Fruit fly (Drosophila melanogaster): Measurements from ENCODE around the gene CG6144.

CG6144 gene

dm6 chr2L:10499608-10500007 lies 11.1 kb downstream of the CG6144 start (continued):
- TF ChIP-seq unpg (GFP tag; optimal IDR thresholded peaks at IDR 0.05) (no peak), gsb-n (tag; optimal IDR thresholded peaks at IDR 0.05) (no peak), insv (GFP tag; optimal IDR thresholded peaks at IDR 0.05) (no peak), CG10543 (GFP tag; optimal IDR thresholded peaks at IDR 0.05) (peak; percentile 44), gsb (GFP tag; IDR thresholded peaks at IDR 0.05) (no peak), crp (GFP tag; optimal IDR thresholded peaks at IDR 0.05) (no peak), lov (optimal IDR thresholded peaks at IDR 0.05) (no peak), lov (GFP tag; IDR thresholded peaks at IDR 0.05) (no peak), CG1602 (GFP tag; optimal IDR thresholded peaks at IDR 0.05) (no peak), CG18262 (tag; optimal IDR thresholded peaks at IDR 0.05) (no peak)

dm6 chr2L:10500309-10500974 lies 11.9 kb downstream of the CG6144 start:
- no peak for TF ChIP-seq bbx (GFP tag; IDR thresholded peaks at IDR 0.05; ENCODE audit: partially characterized antibody)
- no peak for TF ChIP-seq CG14860 (GFP tag; IDR thresholded peaks at IDR 0.05; ENCODE audit: partially characterized antibody)
- peak in 1 of 2 experiments; percentile 23 for TF ChIP-seq Pdp1 (GFP tag; optimal IDR thresholded peaks at IDR 0.05)
- TF ChIP-seq sd (tag; optimal IDR thresholded peaks at IDR 0.05): peak; percentile 54
- TF ChIP-seq Doc3 (GFP tag; IDR thresholded peaks at IDR 0.05; ENCODE audit: partially characterized antibody): no peak
- no peak for TF ChIP-seq CG8089 (GFP tag; optimal IDR thresholded peaks at IDR 0.05)
- no peak for TF ChIP-seq ato (GFP tag; IDR thresholded peaks at IDR 0.05; ENCODE audit: partially characterized antibody)
- TF ChIP-seq onecut (GFP tag; IDR thresholded peaks at IDR 0.05): peak; percentile 40; the same call in 1 of the 2 replicates
- peak in 1 of 2 experiments; percentile 33 for TF ChIP-seq eve (GFP tag; optimal IDR thresholded peaks at IDR 0.05)
- peak; percentile 7 for TF ChIP-seq BtbVII (GFP tag; optimal IDR thresholded peaks at IDR 0.05)

- no peak for TF ChIP-seq vnd (GFP tag; IDR thresholded peaks at IDR 0.05; ENCODE audit: partially characterized antibody)
- TF ChIP-seq unpg (GFP tag; optimal IDR thresholded peaks at IDR 0.05): no peak
- TF ChIP-seq Pdp1 (GFP tag; optimal IDR thresholded peaks at IDR 0.05): peak in 1 of 2 experiments; percentile 94
- TF ChIP-seq eyg (GFP tag; optimal IDR thresholded peaks at IDR 0.05): no peak
- peak; percentile 58 for TF ChIP-seq Med (GFP tag)
- peak; percentile 24 for TF ChIP-seq mirr (GFP tag; optimal IDR thresholded peaks at IDR 0.05)
- 0 out of 4 replicates have a peak, but pooled peaks have one; percentile 78 for TF ChIP-seq chinmo (GFP tag; IDR thresholded peaks at IDR 0.05; ENCODE audit: partially characterized antibody)
- TF ChIP-seq bsh (GFP tag; optimal IDR thresholded peaks at IDR 0.05): no peak
- TF ChIP-seq Mes4 (GFP tag; optimal IDR thresholded peaks at IDR 0.05): no peak
- peak; percentile 12 for TF ChIP-seq CG34376 (GFP tag; optimal IDR thresholded peaks at IDR 0.05)
- no peak for TF ChIP-seq CG4854 (GFP tag; optimal IDR thresholded peaks at IDR 0.05)
- TF ChIP-seq CG14710 (tag; optimal IDR thresholded peaks at IDR 0.05): no peak
- peak; percentile 16; the same call in 1 of the 3 replicates for TF ChIP-seq so (GFP tag; IDR thresholded peaks at IDR 0.05)
- no peak for TF ChIP-seq pho (GFP tag; optimal IDR thresholded peaks at IDR 0.05)
- TF ChIP-seq CG32772 (GFP tag; IDR thresholded peaks at IDR 0.05): no peak
- peak; percentile 72 for TF ChIP-seq sd (tag; optimal IDR thresholded peaks at IDR 0.05)
- TF ChIP-seq CG17568 (GFP tag; optimal IDR thresholded peaks at IDR 0.05): peak; percentile 1
- TF ChIP-seq Nf-YC (tag; optimal IDR thresholded peaks at IDR 0.05): no peak
- TF ChIP-seq CG4360 (GFP tag; IDR thresholded peaks at IDR 0.05): no peak
- no peak for TF ChIP-seq CG3726 (GFP tag; IDR thresholded peaks at IDR 0.05)
- no peak for TF ChIP-seq slou (GFP tag; optimal IDR thresholded peaks at IDR 0.05)
- TF ChIP-seq sug (tag; optimal IDR thresholded peaks at IDR 0.05): peak; percentile 11
- TF ChIP-seq CG17829 (tag; optimal IDR thresholded peaks at IDR 0.05): no peak
- TF ChIP-seq NK7.1 (GFP tag; optimal IDR thresholded peaks at IDR 0.05): no peak
- peak; percentile 46; the same call in 1 of the 2 replicates for TF ChIP-seq GATAe (GFP tag; conservative IDR thresholded peaks at IDR 0.05)
- no peak for TF ChIP-seq CG6175 (GFP tag; IDR thresholded peaks at IDR 0.05)
- no peak for TF ChIP-seq ash1 (GFP tag; optimal IDR thresholded peaks at IDR 0.05)
- TF ChIP-seq Dref (GFP tag; IDR thresholded peaks at IDR 0.05): no peak
- no peak for TF ChIP-seq ranshi (GFP tag; IDR thresholded peaks at IDR 0.05)
- TF ChIP-seq CG4424 (GFP tag; optimal IDR thresholded peaks at IDR 0.05): no peak
Observed at dm6 chr2L:10502244-10502643, 13.8 kb downstream of the CG6144 start.

All from whole organism, embryonic.